Fruit fly (Drosophila melanogaster) S2 (cell line): ENCODE measurements around the gene CG43248.

Source experiments
- CG8478 ChIP-seq: fragments of >200 bp; optimal IDR thresholded peaks from 2 replicates; lab custom pipeline; 2018
- CTCF ChIP-seq, 2 experiments: fragments of >200 bp; optimal IDR thresholded peaks; 2 replicates each; lab custom pipeline; 2018

DNA sequence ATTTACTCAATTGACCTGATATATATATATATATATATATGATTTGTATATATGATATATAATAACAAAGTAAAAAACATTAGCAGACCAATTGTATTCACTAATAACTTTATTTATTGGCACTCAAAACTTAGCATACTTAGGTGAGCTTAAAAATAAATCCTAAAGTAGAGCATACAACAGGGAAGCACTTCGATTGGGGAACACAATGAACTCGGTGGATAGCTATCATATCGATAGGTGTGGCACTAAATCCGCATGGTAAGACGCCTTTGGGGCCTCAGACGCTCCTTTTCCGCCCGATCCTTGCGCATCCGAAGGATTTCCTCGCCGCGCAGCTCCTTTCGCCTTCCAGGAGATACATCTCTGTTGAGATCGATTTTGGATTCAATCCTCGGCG is 14.8 kb downstream of the CG43248 start:
- TF ChIP-seq CTCF (optimal IDR thresholded peaks at IDR 0.05; lab: Kevin White, UChicago) (no peak), CG8478 (lab: Kevin White, UChicago) (no peak)
